Worm (Caenorhabditis elegans) whole organism, mixed stage, embryonic: ENCODE data around the gene F10E9.12.
A peak's percentile ranks its signal among the peaks of the same experiment; 100 is the strongest.

Experiments used
- bed-3 ChIP-seq: fragments of 200-800 bp; sonication (Bioruptor generic); optimal IDR thresholded peaks from 3 replicates; lab custom pipeline; 2018; ENCODE audit warnings: mild to moderate bottlenecking, missing genetic modification characterization, moderate library complexity, missing compliant biosample characterization
- blmp-1 ChIP-seq: fragments of 150-350 bp; optimal IDR thresholded peaks from 2 replicates; lab custom pipeline; 2014; ENCODE audit warnings: missing biosample characterization, missing genetic modification characterization
- ceh-43 ChIP-seq: fragments of 200-800 bp; sonication (Bioruptor generic); optimal IDR thresholded peaks from 2 replicates; lab custom pipeline; 2018; ENCODE audit warnings: mild to moderate bottlenecking, missing genetic modification characterization, moderate library complexity, missing compliant biosample characterization
- ceh-83 ChIP-seq: fragments of 200-800 bp; sonication (Bioruptor generic); optimal IDR thresholded peaks from 2 replicates; lab custom pipeline; 2018; ENCODE audit warnings: mild to moderate bottlenecking, missing genetic modification characterization, missing compliant biosample characterization
- ces-1 ChIP-seq: fragments of 150-350 bp; optimal IDR thresholded peaks from 2 replicates; lab custom pipeline; 2014; ENCODE audit warnings: missing biosample characterization, missing genetic modification reagents, missing genetic modification characterization
- cnd-1 ChIP-seq: fragments of 200-800 bp; sonication (Bioruptor generic); optimal IDR thresholded peaks from 2 replicates; lab custom pipeline; 2018; ENCODE audit warnings: mild to moderate bottlenecking, missing genetic modification characterization, missing compliant biosample characterization
- drap-1 ChIP-seq: fragments of 200-800 bp; sonication (Bioruptor generic); optimal IDR thresholded peaks from 3 replicates; lab custom pipeline; 2018; ENCODE audit warnings: mild to moderate bottlenecking, missing genetic modification characterization, missing compliant biosample characterization
- elt-1 ChIP-seq: sonication (generic microtip); optimal IDR thresholded peaks from 2 replicates; lab custom pipeline; 2017; ENCODE audit warnings: missing genetic modification characterization, mild to moderate bottlenecking, missing compliant biosample characterization, antibody characterized with exemption, moderate library complexity, borderline replicate concordance; ENCODE audit not compliant: insufficient read depth
- elt-3 ChIP-seq: fragments of 150-350 bp; optimal IDR thresholded peaks from 2 replicates; lab custom pipeline; 2014; ENCODE audit warnings: missing biosample characterization, missing genetic modification characterization
- flh-1 ChIP-seq: fragments of 200-800 bp; sonication (Bioruptor generic); optimal IDR thresholded peaks from 2 replicates; lab custom pipeline; 2018; ENCODE audit warnings: mild to moderate bottlenecking, missing genetic modification characterization, moderate library complexity, missing compliant biosample characterization
- ham-2 ChIP-seq: fragments of 200-800 bp; sonication (Bioruptor generic); optimal IDR thresholded peaks from 2 replicates; lab custom pipeline; 2018; ENCODE audit warnings: mild to moderate bottlenecking, missing genetic modification characterization, missing compliant biosample characterization
- hlh-1 ChIP-seq: fragments of 150-350 bp; optimal IDR thresholded peaks from 2 replicates; lab custom pipeline; 2014; ENCODE audit warnings: missing biosample characterization, missing genetic modification reagents, missing genetic modification characterization
- lin-32 ChIP-seq: fragments of 200-800 bp; sonication (Bioruptor generic); optimal IDR thresholded peaks from 2 replicates; lab custom pipeline; 2018; ENCODE audit warnings: mild to moderate bottlenecking, missing genetic modification characterization, missing compliant biosample characterization
- mab-5 ChIP-seq: fragments of 150-350 bp; optimal IDR thresholded peaks from 2 replicates; lab custom pipeline; 2014; ENCODE audit warnings: missing biosample characterization, missing genetic modification characterization
- mep-1 ChIP-seq: fragments of 150-350 bp; optimal IDR thresholded peaks from 2 replicates; lab custom pipeline; 2017; ENCODE audit warnings: missing biosample characterization, missing genetic modification reagents, missing genetic modification characterization, inconsistent platforms
- mls-2 ChIP-seq: sonication (generic microtip); optimal IDR thresholded peaks from 2 replicates; lab custom pipeline; 2016; ENCODE audit warnings: mild to moderate bottlenecking, missing genetic modification characterization, moderate library complexity, missing compliant biosample characterization
- nhr-237 ChIP-seq: fragments of 150-350 bp; optimal IDR thresholded peaks from 2 replicates; lab custom pipeline; 2014; ENCODE audit warnings: missing biosample characterization, missing genetic modification characterization
- nhr-28 ChIP-seq: fragments of 150-350 bp; optimal IDR thresholded peaks from 2 replicates; lab custom pipeline; 2014; ENCODE audit warnings: missing biosample characterization, missing genetic modification characterization
- pha-4 ChIP-seq: fragments of 150-350 bp; optimal IDR thresholded peaks from 2 replicates; lab custom pipeline; 2018; ENCODE audit warnings: missing biosample characterization, missing genetic modification reagents, missing genetic modification characterization
- sem-2 ChIP-seq: fragments of 200-800 bp; sonication (Bioruptor generic); optimal IDR thresholded peaks from 2 replicates; lab custom pipeline; 2018; ENCODE audit warnings: mild to moderate bottlenecking, missing genetic modification characterization, missing compliant biosample characterization
- snpc-4 ChIP-seq: fragments of 150-350 bp; optimal IDR thresholded peaks from 2 replicates; lab custom pipeline; 2014; ENCODE audit warnings: missing biosample characterization, missing genetic modification characterization
- sptf-1 ChIP-seq: sonication (generic microtip); optimal IDR thresholded peaks from 2 replicates; lab custom pipeline; 2017; ENCODE audit warnings: mild to moderate bottlenecking, missing genetic modification characterization, moderate library complexity, missing compliant biosample characterization
- unc-120 ChIP-seq: sonication (generic microtip); optimal IDR thresholded peaks from 2 replicates; lab custom pipeline; 2017; ENCODE audit warnings: missing genetic modification characterization, missing compliant biosample characterization; ENCODE audit not compliant: poor library complexity, severe bottlenecking
- unc-39 ChIP-seq: fragments of 150-350 bp; optimal IDR thresholded peaks from 2 replicates; lab custom pipeline; 2014; ENCODE audit warnings: missing biosample characterization, missing genetic modification characterization
- unc-62 ChIP-seq: fragments of 150-350 bp; optimal IDR thresholded peaks from 2 replicates; lab custom pipeline; 2014; ENCODE audit warnings: missing biosample characterization, missing genetic modification reagents, missing genetic modification characterization
- zip-8 ChIP-seq: fragments of 150-350 bp; optimal IDR thresholded peaks from 2 replicates; lab custom pipeline; 2014; ENCODE audit warnings: missing biosample characterization, missing genetic modification characterization

Gene F10E9.12

DNA sequence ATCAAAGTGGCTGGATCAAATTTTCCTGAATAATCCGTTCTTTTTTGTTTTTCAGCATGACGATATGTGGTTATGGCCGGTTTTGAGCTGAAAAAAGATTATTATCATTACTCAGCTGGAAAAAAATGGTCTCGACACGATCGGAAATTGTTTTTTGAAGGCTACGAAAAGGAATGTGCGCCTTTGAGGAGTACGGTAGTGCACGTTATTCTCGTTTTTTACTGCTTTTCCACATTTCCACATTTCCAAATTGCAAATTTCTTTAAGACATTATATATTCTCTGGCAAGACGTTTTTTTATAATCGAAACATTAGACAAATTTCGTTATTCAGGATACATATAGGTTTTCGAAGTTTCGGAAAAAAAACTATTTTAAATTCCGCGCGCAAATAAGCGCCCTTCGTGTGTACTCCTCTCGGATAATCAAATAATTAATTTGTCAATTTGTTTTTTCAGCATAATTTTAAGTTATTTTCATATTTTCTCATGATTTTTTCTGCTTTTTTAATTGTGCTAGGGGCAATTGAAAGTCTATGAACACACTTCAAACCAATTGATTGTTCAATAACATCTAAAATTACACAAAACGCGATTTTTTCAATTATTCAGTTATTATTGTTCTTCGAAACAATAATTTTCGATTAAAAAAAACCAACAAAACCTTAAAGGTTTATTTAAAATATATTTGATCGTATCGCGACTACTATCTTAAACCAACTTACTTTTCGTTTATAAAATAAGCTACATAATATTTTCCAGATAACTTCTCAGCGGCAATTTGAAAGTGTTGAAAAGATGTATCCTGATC is 39.1 kb downstream of the F10E9.12 start, which contains the start of gene R05D3.3:
TSS of gene R05D3.3 (plus strand) at position 759 of the 809 bp plus-strand sequence.
- TF ChIP-seq lin-32 (GFP tag; lab: Kevin White, UChicago) (no peak), snpc-4 (no peak)

DNA sequence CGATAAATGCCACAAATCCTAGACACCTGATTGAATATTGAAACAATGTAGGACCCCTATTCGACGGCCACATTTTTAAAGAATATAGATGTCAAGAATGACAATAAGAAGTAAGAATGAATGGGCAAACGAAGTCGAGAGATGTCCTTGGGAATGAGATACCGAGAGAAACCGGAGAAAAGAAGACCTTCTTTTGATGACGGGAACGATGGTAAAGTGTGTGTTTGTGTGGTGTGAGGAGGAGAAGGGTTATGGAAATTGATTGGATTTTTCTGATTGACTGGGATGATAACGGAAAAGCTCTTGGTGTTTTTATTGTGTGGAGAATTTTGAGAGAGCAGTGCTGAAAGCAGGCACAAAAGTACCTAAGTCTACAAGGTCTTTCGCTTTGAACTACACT is 44.3 kb downstream of the F10E9.12 start, which contains the start of gene R05D3.9:
TSS of gene R05D3.9 (minus strand) at position 101 of the 400 bp plus-strand sequence.
- TF ChIP-seq sem-2 (GFP tag; lab: Kevin White, UChicago), result no peak

DNA sequence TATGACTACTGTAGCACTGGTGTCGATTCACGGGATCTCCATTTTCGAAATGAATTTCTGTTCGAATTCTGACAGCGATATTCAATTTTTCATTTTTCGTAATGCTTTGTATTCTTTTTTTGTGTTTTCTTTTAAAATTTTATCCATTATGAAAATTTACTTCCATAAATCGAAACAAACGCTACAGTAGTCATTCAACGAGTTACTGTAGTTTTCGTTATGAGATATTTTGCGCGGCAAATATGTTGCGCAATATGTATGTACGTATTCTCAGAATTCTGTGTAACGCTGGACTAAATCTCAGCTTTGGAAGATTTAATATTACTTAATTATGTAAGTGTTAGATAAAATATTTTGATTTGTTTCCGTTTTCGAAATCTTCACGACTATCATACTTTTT is 44.8 kb downstream of the F10E9.12 start:
- TF ChIP-seq zip-8 (tag; lab: Kevin White, UChicago) (peak; percentile 92), nhr-28 (tag; lab: Kevin White, UChicago) (no peak)

DNA sequence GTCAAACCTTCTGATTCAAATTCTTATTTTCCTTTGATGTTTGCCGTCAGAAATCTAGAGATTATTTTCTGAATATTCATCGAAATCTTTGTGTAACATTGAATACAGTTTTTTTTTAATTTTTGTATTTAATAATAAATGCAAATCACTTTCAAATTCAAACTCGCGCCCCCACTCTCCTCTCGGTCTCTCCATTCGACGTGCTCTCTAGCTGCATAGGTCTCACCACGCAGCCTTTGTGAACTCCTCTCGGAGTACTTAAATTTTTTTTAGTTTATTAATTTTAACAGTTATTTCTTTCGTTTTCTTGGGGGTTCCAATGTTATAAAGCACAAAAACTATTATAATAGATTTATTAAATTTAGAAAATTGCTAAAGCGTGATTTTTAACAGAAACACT is 45.8 kb downstream of the F10E9.12 start:
- no peak for TF ChIP-seq cnd-1 (tag; lab: Kevin White, UChicago)
- TF ChIP-seq, all 35 proteins: peak for 0

DNA sequence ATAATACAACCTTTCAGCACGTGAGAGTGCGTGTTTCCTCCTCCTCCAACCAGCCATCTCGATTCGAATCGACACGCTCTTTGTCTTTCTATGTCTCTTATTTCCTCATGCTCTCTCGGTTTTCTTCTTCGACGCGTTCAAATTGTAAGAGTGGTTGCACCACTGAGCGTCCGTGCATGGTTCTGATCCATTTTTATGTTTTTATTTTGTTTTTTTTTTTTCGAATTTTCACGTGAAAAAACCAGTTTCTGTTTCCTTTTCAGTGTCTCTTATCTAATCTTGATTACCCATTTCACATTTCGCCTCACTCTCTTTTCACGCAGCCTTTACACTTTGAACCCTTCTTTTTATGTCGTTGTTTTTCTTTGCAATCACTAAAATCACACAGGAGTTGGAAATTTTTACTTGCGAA is 46.5 kb downstream of the F10E9.12 start:
- TF ChIP-seq elt-3 (tag; lab: Kevin White, UChicago) (no peak), ham-2 (GFP tag; lab: Kevin White, UChicago) (no peak), unc-120 (tag; lab: Kevin White, UChicago) (no peak), sem-2 (GFP tag; lab: Kevin White, UChicago) (no peak), mls-2 (tag; lab: Kevin White, UChicago) (no peak), zip-8 (tag; lab: Kevin White, UChicago) (no peak), pha-4 (tag; lab: Kevin White, UChicago) (no peak), ceh-83 (no peak), elt-1 (tag; lab: Kevin White, UChicago) (no peak), flh-1 (no peak), drap-1 (GFP tag; lab: Kevin White, UChicago) (no peak), unc-62 (GFP tag; lab: Kevin White, UChicago) (no peak), unc-39 (tag; lab: Kevin White, UChicago) (no peak)

DNA sequence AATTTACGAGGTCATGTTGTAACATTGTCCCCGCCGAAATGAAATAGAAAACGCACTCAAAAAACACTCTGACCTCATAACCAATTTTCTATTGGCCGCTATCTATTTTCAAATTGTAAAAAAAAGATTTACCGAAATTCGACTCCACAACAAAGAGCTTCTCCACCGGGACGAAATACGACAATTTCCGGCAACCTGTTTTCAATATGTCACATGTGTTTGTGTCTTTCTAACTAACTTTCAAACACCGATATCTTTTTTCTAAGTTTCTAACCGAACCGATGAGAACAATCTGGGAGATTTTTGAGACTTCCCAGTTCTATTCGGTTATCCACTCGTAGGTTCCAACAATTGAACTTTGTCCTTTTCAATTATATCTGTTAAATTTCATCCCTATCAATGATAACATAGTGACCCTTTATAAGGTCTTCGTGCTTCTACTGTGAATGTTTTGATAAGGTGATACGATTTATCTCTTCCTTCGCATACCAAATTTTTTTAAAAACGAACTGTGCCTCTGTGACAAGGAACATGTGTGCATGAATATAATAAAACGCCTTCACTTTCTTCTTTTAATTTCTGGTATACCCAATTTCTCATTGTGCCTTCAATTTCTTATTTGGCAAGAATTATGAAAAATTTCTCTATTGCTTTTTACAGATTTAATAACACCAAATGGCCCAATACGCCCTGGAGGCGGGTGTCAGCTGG is 47.4 kb downstream of the F10E9.12 start, which contains the start of gene lmbr-1:
TSS of gene lmbr-1 (plus strand) at position 661 of the 711 bp plus-strand sequence.
- no peak for TF ChIP-seq snpc-4

DNA sequence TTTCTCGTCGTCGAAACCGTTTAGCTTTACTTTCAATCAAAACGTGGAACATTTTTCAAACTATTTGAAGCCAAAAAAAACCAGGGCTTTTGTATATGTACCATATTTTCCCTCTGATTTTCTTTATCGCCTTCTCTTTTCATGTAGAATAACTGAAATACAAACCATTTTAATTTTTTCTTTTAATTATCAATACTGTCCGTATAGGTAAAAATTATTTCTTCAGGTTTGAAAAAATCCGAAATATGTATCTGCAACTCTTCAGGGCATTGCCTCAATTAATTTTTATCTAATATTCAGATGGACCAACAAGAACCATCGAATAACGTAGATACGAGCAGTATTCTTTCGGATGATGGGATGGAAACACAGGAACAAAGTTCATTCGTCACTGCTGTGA is 50.7 kb downstream of the F10E9.12 start, which contains the start of gene met-2:
TSS of gene met-2 (plus strand) at position 301 of the 400 bp plus-strand sequence.
- TF ChIP-seq flh-1 (no peak), elt-3 (tag; lab: Kevin White, UChicago) (no peak), snpc-4 (no peak), unc-120 (tag; lab: Kevin White, UChicago) (no peak), sptf-1 (tag; lab: Kevin White, UChicago) (no peak), nhr-237 (tag; lab: Kevin White, UChicago) (no peak), lin-32 (GFP tag; lab: Kevin White, UChicago) (no peak), mep-1 (tag; lab: Kevin White, UChicago) (no peak), blmp-1 (tag; lab: Kevin White, UChicago) (no peak), elt-1 (tag; lab: Kevin White, UChicago) (no peak), ces-1 (GFP tag; lab: Kevin White, UChicago) (no peak), ceh-83 (no peak), mab-5 (tag; lab: Kevin White, UChicago) (no peak), bed-3 (GFP tag; lab: Kevin White, UChicago) (no peak), ceh-43 (GFP tag; lab: Kevin White, UChicago) (no peak), mls-2 (tag; lab: Kevin White, UChicago) (no peak), hlh-1 (tag; lab: Kevin White, UChicago) (no peak)
- TF ChIP-seq, all 35 proteins: peak for 0
